Fruit fly (Drosophila melanogaster): ENCODE results near the gene aust.

Gene aust

dm6 chr2L:9235556-9236001 is 15.3 kb downstream of the aust start (continued):
- TF ChIP-seq nerfin-1 (tag; optimal IDR thresholded peaks at IDR 0.05) (no peak), Elba2 (GFP tag; optimal IDR thresholded peaks at IDR 0.05) (no peak), MBD-R2 (GFP tag; IDR thresholded peaks at IDR 0.05) (peak; percentile 17; the same call in 1 of the 2 replicates), tna (GFP tag; IDR thresholded peaks at IDR 0.05; ENCODE audit: partially characterized antibody) (no peak), yki (optimal IDR thresholded peaks at IDR 0.05) (no peak), so (GFP tag; IDR thresholded peaks at IDR 0.05) (no peak), odd (GFP tag; optimal IDR thresholded peaks at IDR 0.05) (no peak), wek (GFP tag; optimal IDR thresholded peaks at IDR 0.05) (no peak), ewg (GFP tag; optimal IDR thresholded peaks at IDR 0.05) (no peak), dimm (GFP tag; IDR thresholded peaks at IDR 0.05) (no peak), CG12744 (GFP tag; optimal IDR thresholded peaks at IDR 0.05) (no peak), Poxn (GFP tag; IDR thresholded peaks at IDR 0.05) (no peak), Ravus (GFP tag; IDR thresholded peaks at IDR 0.05) (peak; percentile 11), br (optimal IDR thresholded peaks at IDR 0.05) (no peak), chm (GFP tag; IDR thresholded peaks at IDR 0.05) (no peak), Tbp (GFP tag; optimal IDR thresholded peaks at IDR 0.05) (no peak), CHES-1-like (GFP tag; optimal IDR thresholded peaks at IDR 0.05) (no peak), HLHmδ (GFP tag; optimal IDR thresholded peaks at IDR 0.05) (no peak), sd (tag; optimal IDR thresholded peaks at IDR 0.05) (peak; percentile 66), gt (GFP tag; IDR thresholded peaks at IDR 0.05) (no peak), Gsc (GFP tag; IDR thresholded peaks at IDR 0.05) (no peak), Adf1 (GFP tag; IDR thresholded peaks at IDR 0.05) (peak; percentile 22; the same call in 1 of the 2 replicates), gcm (GFP tag; optimal IDR thresholded peaks at IDR 0.05) (no peak), CG4360 (GFP tag; IDR thresholded peaks at IDR 0.05) (no peak), gsb (GFP tag; IDR thresholded peaks at IDR 0.05) (peak; percentile 31; the same call in 1 of the 2 replicates), sens (GFP tag) (no peak), Awh (GFP tag; IDR thresholded peaks at IDR 0.05) (no peak), Dbx (GFP tag; IDR thresholded peaks at IDR 0.05) (peak; percentile 56; the same call in 1 of the 3 replicates), CG18599 (GFP tag; optimal IDR thresholded peaks at IDR 0.05) (peak; percentile 41), CG15601 (tag; optimal IDR thresholded peaks at IDR 0.05) (no peak), Scr (GFP tag; IDR thresholded peaks at IDR 0.05; ENCODE audit: partially characterized antibody) (no peak), CkIIα-i1 (GFP tag; IDR thresholded peaks at IDR 0.05) (no peak), pzg (GFP tag; optimal IDR thresholded peaks at IDR 0.05) (no peak), Hr78 (GFP tag; optimal IDR thresholded peaks at IDR 0.05) (no peak), insv (GFP tag; optimal IDR thresholded peaks at IDR 0.05) (no peak), CG30403 (GFP tag; optimal IDR thresholded peaks at IDR 0.05) (peak; percentile 52), sna (GFP tag; IDR thresholded peaks at IDR 0.05; ENCODE audit: partially characterized antibody) (no peak), Hr3 (GFP tag; optimal IDR thresholded peaks at IDR 0.05) (peak; percentile 10), CG32767 (GFP tag; IDR thresholded peaks at IDR 0.05) (no peak), HLH54F (GFP tag; optimal IDR thresholded peaks at IDR 0.05) (no peak), pan (optimal IDR thresholded peaks at IDR 0.05) (no peak), pan (GFP tag; optimal IDR thresholded peaks at IDR 0.05 in 1 of 2, IDR thresholded peaks at IDR 0.05 in 1 of 2) (peak in 1 of 2 experiments; percentile 80), CG3995 (GFP tag; optimal IDR thresholded peaks at IDR 0.05) (no peak), dm (GFP tag; optimal IDR thresholded peaks at IDR 0.05) (no peak), Mes4 (GFP tag; optimal IDR thresholded peaks at IDR 0.05) (no peak), CG2875 (GFP tag; optimal IDR thresholded peaks at IDR 0.05) (no peak), Max (GFP tag; optimal IDR thresholded peaks at IDR 0.05) (peak; percentile 12), CG4404 (GFP tag; IDR thresholded peaks at IDR 0.05) (no peak), CG8281 (tag; optimal IDR thresholded peaks at IDR 0.05) (no peak), CG9797 (GFP tag; optimal IDR thresholded peaks at IDR 0.05) (no peak), gcm2 (GFP tag; optimal IDR thresholded peaks at IDR 0.05) (no peak), YL-1 (GFP tag; optimal IDR thresholded peaks at IDR 0.05) (no peak), Xrp1 (GFP tag; IDR thresholded peaks at IDR 0.05) (peak; percentile 54)

Data from whole organism, embryonic.